Worm (Caenorhabditis elegans): ENCODE results near the gene R01H2.7.

DNA sequence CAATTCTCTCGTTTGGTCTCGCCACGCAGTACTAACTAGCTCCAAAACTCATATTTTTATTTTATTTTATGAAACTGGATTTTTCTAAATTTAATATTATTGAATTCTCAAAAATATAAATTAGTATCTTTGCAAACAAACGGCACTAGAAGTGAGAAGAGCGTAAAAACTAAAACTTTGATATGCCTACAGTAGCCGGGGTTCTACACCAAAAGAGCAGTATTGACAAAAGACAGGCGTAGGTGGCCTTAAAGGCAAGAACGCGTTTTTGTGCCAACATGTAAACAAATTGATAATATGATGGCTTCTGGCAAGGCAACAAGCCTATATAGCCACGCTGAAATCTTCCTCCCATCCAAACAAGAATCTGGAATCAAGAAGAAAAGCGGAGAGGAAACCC lies 17.0 kb upstream of the R01H2.7 start, which contains the start of gene R01H2.1:
- TF ChIP-seq ceh-82 (tag; optimal IDR thresholded peaks at IDR 0.05): no peak
- no peak for TF ChIP-seq F37D6.2 (tag; optimal IDR thresholded peaks at IDR 0.05)
- TF ChIP-seq unc-130 (GFP tag; optimal IDR thresholded peaks at IDR 0.05): no peak
- no peak for TF ChIP-seq unc-62 (GFP tag; optimal IDR thresholded peaks at IDR 0.05 in 1 of 2)
- TF ChIP-seq unc-62 (tag; optimal IDR thresholded peaks at IDR 0.05): no peak
- TF ChIP-seq egl-27 (tag; optimal IDR thresholded peaks at IDR 0.05): no peak
- no peak for TF ChIP-seq zag-1 (tag; optimal IDR thresholded peaks at IDR 0.05)
- TF ChIP-seq dpl-1 (GFP tag; optimal IDR thresholded peaks at IDR 0.05): no peak
- TF ChIP-seq zfp-3 (GFP tag; conservative IDR thresholded peaks at IDR 0.05): no peak
- no peak for TF ChIP-seq ceh-28 (tag; optimal IDR thresholded peaks at IDR 0.05)
- TF ChIP-seq ztf-11 (tag; optimal IDR thresholded peaks at IDR 0.05): no peak
